Fruit fly (Drosophila melanogaster) whole organism, embryonic: ENCODE data around the gene CG14207.

Experiments
- Atf6 ChIP-seq: fragments of 200-800 bp; sonication (Bioruptor generic); IDR thresholded peaks from 2 replicates; pipeline ENCODE4 v1.3.6; 2022; ENCODE audit warnings: missing biosample characterization, missing genetic modification characterization
- CG10321 ChIP-seq: fragments of 200-800 bp; sonication (Bioruptor generic); IDR thresholded peaks from 2 replicates; pipeline ENCODE4 v1.3.6; 2022; ENCODE audit warnings: missing biosample characterization, missing genetic modification characterization
- CG10462 ChIP-seq: fragments of 200-800 bp; sonication (Bioruptor generic); optimal IDR thresholded peaks from 2 replicates; lab custom pipeline; 2016; ENCODE audit warnings: missing biosample characterization, missing genetic modification characterization
- CG11093 ChIP-seq: fragments of 200-800 bp; sonication (Bioruptor generic); IDR thresholded peaks from 3 replicates; pipeline ENCODE4 v1.3.6; 2022; ENCODE audit warnings: missing biosample characterization, missing genetic modification characterization
- CG12071 ChIP-seq: fragments of 200-800 bp; sonication (Bioruptor generic); optimal IDR thresholded peaks from 3 replicates; lab custom pipeline; 2018; ENCODE audit warnings: missing biosample characterization, mild to moderate bottlenecking, missing genetic modification characterization
- CG12155 ChIP-seq: fragments of 200-800 bp; sonication (Bioruptor generic); optimal IDR thresholded peaks from 3 replicates; lab custom pipeline; 2016; ENCODE audit warnings: missing biosample characterization, missing genetic modification characterization
- CG12236 ChIP-seq: fragments of 200-800 bp; sonication (Bioruptor generic); optimal IDR thresholded peaks from 2 replicates; lab custom pipeline; 2016; ENCODE audit warnings: missing biosample characterization, missing genetic modification characterization
- CG12942 ChIP-seq: fragments of 200-800 bp; sonication (Bioruptor generic); optimal IDR thresholded peaks from 3 replicates; lab custom pipeline; 2016; ENCODE audit warnings: missing biosample characterization, missing genetic modification characterization
- CG13123 ChIP-seq: fragments of 200-800 bp; sonication (Bioruptor generic); optimal IDR thresholded peaks from 2 replicates; lab custom pipeline; 2016; ENCODE audit warnings: missing biosample characterization, missing genetic modification characterization
- CG13424 ChIP-seq: fragments of 200-800 bp; sonication (Bioruptor generic); optimal IDR thresholded peaks from 2 replicates; lab custom pipeline; 2019; ENCODE audit warnings: missing biosample characterization, mild to moderate bottlenecking, missing genetic modification characterization, moderate library complexity
- CG13775 ChIP-seq: fragments of 200-800 bp; sonication (Bioruptor generic); optimal IDR thresholded peaks from 3 replicates; lab custom pipeline; 2017; ENCODE audit warnings: missing biosample characterization, mild to moderate bottlenecking, missing genetic modification characterization
- CG15479 ChIP-seq: fragments of 200-800 bp; sonication (Bioruptor generic); optimal IDR thresholded peaks from 3 replicates; lab custom pipeline; 2019; ENCODE audit warnings: missing biosample characterization, mild to moderate bottlenecking, missing genetic modification characterization, moderate library complexity
- CG1603 ChIP-seq: fragments of 200-800 bp; sonication (Bioruptor generic); optimal IDR thresholded peaks from 2 replicates; lab custom pipeline; 2019; ENCODE audit warnings: missing biosample characterization, mild to moderate bottlenecking, missing genetic modification characterization, moderate library complexity
- CG17385 ChIP-seq: fragments of 200-800 bp; sonication (Bioruptor generic); optimal IDR thresholded peaks from 3 replicates; lab custom pipeline; 2018; ENCODE audit warnings: missing biosample characterization, mild to moderate bottlenecking, missing genetic modification characterization
- CG18011 ChIP-seq: fragments of 200-800 bp; sonication (Bioruptor generic); optimal IDR thresholded peaks from 2 replicates; lab custom pipeline; 2017; ENCODE audit warnings: missing biosample characterization, missing genetic modification characterization, mild to moderate bottlenecking, moderate library complexity, missing genotype
- CG18262 ChIP-seq: fragments of 200-800 bp; optimal IDR thresholded peaks from 3 replicates; lab custom pipeline; 2019; ENCODE audit warnings: missing biosample characterization, mild to moderate bottlenecking, missing genetic modification characterization, moderate library complexity
- CG18619 ChIP-seq: fragments of 200-800 bp; sonication (Bioruptor generic); optimal IDR thresholded peaks from 3 replicates; lab custom pipeline; 2017; ENCODE audit warnings: missing biosample characterization, mild to moderate bottlenecking, missing genetic modification characterization
- CG2116 ChIP-seq: fragments of 200-800 bp; sonication (Bioruptor generic); optimal IDR thresholded peaks from 3 replicates; lab custom pipeline; 2018; ENCODE audit warnings: missing biosample characterization, mild to moderate bottlenecking, missing genetic modification characterization
- CG3995 ChIP-seq: fragments of 200-800 bp; sonication (Bioruptor generic); optimal IDR thresholded peaks from 3 replicates; lab custom pipeline; 2016; ENCODE audit warnings: missing biosample characterization, missing genetic modification characterization
- CG7357 ChIP-seq: fragments of 200-800 bp; sonication (Bioruptor generic); IDR thresholded peaks from 3 replicates; pipeline ENCODE4 v1.3.6; 2022; ENCODE audit warnings: missing biosample characterization, missing genetic modification characterization
- CG8765 ChIP-seq: fragments of 200-800 bp; sonication (Bioruptor generic); IDR thresholded peaks from 2 replicates; pipeline ENCODE4 v1.3.6; 2022; ENCODE audit warnings: missing biosample characterization, missing genetic modification characterization
- CkIIα-i1 ChIP-seq: fragments of 200-800 bp; sonication (Bioruptor generic); IDR thresholded peaks from 2 replicates; pipeline ENCODE4 v1.3.6; 2022; ENCODE audit warnings: missing biosample characterization, missing genetic modification characterization
- Dip3 ChIP-seq: fragments of 200-800 bp; sonication (Bioruptor generic); optimal IDR thresholded peaks from 3 replicates; lab custom pipeline; 2016; ENCODE audit warnings: missing biosample characterization, missing genetic modification characterization
- Dp ChIP-seq: fragments of 200-800 bp; sonication (Bioruptor generic); optimal IDR thresholded peaks from 2 replicates; lab custom pipeline; 2018; ENCODE audit warnings: missing biosample characterization, mild to moderate bottlenecking, missing genetic modification characterization, moderate library complexity
- HLH3B ChIP-seq: fragments of 200-800 bp; sonication (Bioruptor generic); IDR thresholded peaks from 2 replicates; pipeline ENCODE4 v1.3.6; 2022; ENCODE audit warnings: missing biosample characterization, missing genetic modification characterization
- HLH54F ChIP-seq: fragments of 200-800 bp; sonication (Bioruptor generic); optimal IDR thresholded peaks from 3 replicates; lab custom pipeline; 2016; ENCODE audit warnings: missing biosample characterization, missing genetic modification characterization
- Hsf ChIP-seq: fragments of 200-800 bp; sonication (Bioruptor generic); optimal IDR thresholded peaks from 3 replicates; lab custom pipeline; 2016; ENCODE audit warnings: missing biosample characterization, missing genetic modification characterization
- Lpt ChIP-seq: fragments of >200 bp; optimal IDR thresholded peaks from 2 replicates; lab custom pipeline; 2018; ENCODE audit warnings: missing biosample characterization, missing genetic modification characterization
- Max ChIP-seq: fragments of 200-800 bp; sonication (Bioruptor generic); optimal IDR thresholded peaks from 2 replicates; lab custom pipeline; 2016; ENCODE audit warnings: missing biosample characterization, mild to moderate bottlenecking, missing genetic modification characterization
- Poxn ChIP-seq: fragments of 200-800 bp; sonication (Bioruptor generic); IDR thresholded peaks from 2 replicates; pipeline ENCODE4 v1.3.6; 2022; ENCODE audit warnings: missing biosample characterization, missing genetic modification characterization
- Xrp1 ChIP-seq: fragments of 200-800 bp; sonication (Bioruptor generic); IDR thresholded peaks from 2 replicates; pipeline ENCODE4 v1.3.6; 2022; ENCODE audit warnings: missing biosample characterization, missing genetic modification characterization
- az2 ChIP-seq: fragments of 200-800 bp; sonication (Bioruptor generic); optimal IDR thresholded peaks from 3 replicates; lab custom pipeline; 2016; ENCODE audit warnings: missing biosample characterization, missing genetic modification characterization
- bigmax ChIP-seq: fragments of 200-800 bp; sonication (Bioruptor generic); optimal IDR thresholded peaks from 2 replicates; lab custom pipeline; 2018; ENCODE audit warnings: missing biosample characterization, mild to moderate bottlenecking, missing genetic modification characterization
- bowl ChIP-seq: fragments of 200-800 bp; sonication (Bioruptor generic); IDR thresholded peaks from 2 replicates; pipeline ENCODE4 v1.3.6; 2022; ENCODE audit warnings: missing biosample characterization, missing genetic modification characterization
- dati ChIP-seq: fragments of 200-800 bp; sonication (Bioruptor generic); IDR thresholded peaks from 2 replicates; pipeline ENCODE4 v1.3.6; 2022; ENCODE audit warnings: missing biosample characterization, missing genetic modification characterization
- en ChIP-seq: fragments of 200-800 bp; sonication (Bioruptor generic); optimal IDR thresholded peaks from 2 replicates; lab custom pipeline; 2016; ENCODE audit warnings: missing biosample characterization, missing genetic modification characterization
- esg ChIP-seq: fragments of 200-800 bp; sonication (Bioruptor generic); conservative IDR thresholded peaks from 2 replicates; pipeline ENCODE4 v1.3.6; 2022; ENCODE audit warnings: missing biosample characterization, missing genetic modification characterization
- ewg ChIP-seq: fragments of 200-800 bp; sonication (Bioruptor generic); optimal IDR thresholded peaks from 3 replicates; lab custom pipeline; 2017; ENCODE audit warnings: mild to moderate bottlenecking, missing biosample characterization, missing genetic modification reagents, missing genetic modification characterization
- gsb-n ChIP-seq: fragments of 200-800 bp; sonication (Bioruptor generic); optimal IDR thresholded peaks from 3 replicates; lab custom pipeline; 2018; ENCODE audit warnings: missing biosample characterization, mild to moderate bottlenecking, missing genetic modification characterization
- hkb ChIP-seq, 2 experiments: fragments of 200-800 bp in 1 of 2; fragments of >200 bp in 1 of 2; sonication (Bioruptor generic) in 1 of 2; IDR thresholded peaks in 1 of 2; optimal IDR thresholded peaks in 1 of 2; 2 replicates each; pipeline versions ENCODE4 v1.3.6 to Lab custom; 2017 to 2022; ENCODE audit warnings: missing biosample characterization in 1 of 2, missing genetic modification characterization in 1 of 2
- lilli ChIP-seq: fragments of 200-800 bp; sonication (Bioruptor generic); optimal IDR thresholded peaks from 3 replicates; lab custom pipeline; 2016; ENCODE audit warnings: missing biosample characterization, missing genetic modification characterization
- odd ChIP-seq: fragments of 200-800 bp; sonication (Bioruptor generic); optimal IDR thresholded peaks from 2 replicates; lab custom pipeline; 2017; ENCODE audit warnings: missing biosample characterization, mild to moderate bottlenecking, missing genetic modification characterization
- onecut ChIP-seq: fragments of 200-800 bp; sonication (Bioruptor generic); IDR thresholded peaks from 2 replicates; pipeline ENCODE4 v1.3.6; 2022; ENCODE audit warnings: missing biosample characterization, missing genetic modification characterization
- otp ChIP-seq: fragments of 200-800 bp; sonication (Bioruptor generic); IDR thresholded peaks from 3 replicates; pipeline ENCODE4, ENCODE4 v1.3.6; 2022; ENCODE audit warnings: missing biosample characterization, missing genetic modification characterization
- pita ChIP-seq: fragments of 200-800 bp; sonication (Bioruptor generic); optimal IDR thresholded peaks from 2 replicates; lab custom pipeline; 2017; ENCODE audit warnings: missing biosample characterization, mild to moderate bottlenecking, missing genetic modification characterization
- ranshi ChIP-seq: fragments of 200-800 bp; sonication (Bioruptor generic); IDR thresholded peaks from 2 replicates; pipeline ENCODE4 v1.3.6; 2022; ENCODE audit warnings: missing biosample characterization, missing genetic modification characterization
- run ChIP-seq: fragments of 200-800 bp; sonication (Bioruptor generic); optimal IDR thresholded peaks from 3 replicates; lab custom pipeline; 2018; ENCODE audit warnings: missing biosample characterization, mild to moderate bottlenecking, missing genetic modification characterization
- sd ChIP-seq: fragments of 200-800 bp; sonication (Bioruptor generic); optimal IDR thresholded peaks from 3 replicates; lab custom pipeline; 2018; ENCODE audit warnings: missing biosample characterization, mild to moderate bottlenecking, missing genetic modification characterization, moderate library complexity
- seq ChIP-seq: fragments of 200-800 bp; sonication (Bioruptor generic); IDR thresholded peaks from 2 replicates; pipeline ENCODE4 v1.3.6; 2022; ENCODE audit warnings: missing biosample characterization, missing genetic modification characterization
- toy ChIP-seq: fragments of 200-800 bp; sonication (Bioruptor generic); IDR thresholded peaks from 2 replicates; pipeline ENCODE4 v1.3.6; 2022; ENCODE audit warnings: missing biosample characterization, missing genetic modification characterization

Gene CG14207

DNA sequence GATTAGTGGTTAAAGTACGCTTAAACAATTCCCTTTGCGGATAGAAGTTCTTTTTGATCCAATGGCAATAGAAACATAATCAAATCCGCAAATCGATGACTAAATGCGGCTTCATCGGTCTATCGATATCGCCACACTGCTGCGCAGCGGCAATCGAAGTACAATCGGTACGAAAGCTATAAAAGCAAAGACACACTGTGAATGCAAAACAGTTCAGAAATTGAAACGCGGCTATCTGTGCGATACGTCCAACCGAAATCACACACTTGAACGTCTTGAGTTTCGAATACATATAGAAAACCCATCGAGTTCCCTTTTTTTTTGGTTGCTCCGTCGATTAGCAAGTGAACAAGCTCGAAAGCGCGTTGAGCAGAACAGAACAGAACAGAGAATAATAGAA lies at the start of gene CG14207 (continued):
- TF ChIP-seq otp (GFP tag; lab: Robert Waterston, UW) (no peak), bowl (GFP tag; lab: Robert Waterston, UW) (no peak), CG13775 (GFP tag; lab: Kevin White, UChicago) (no peak), Lpt (GFP tag; lab: Kevin White, UChicago) (no peak), toy (GFP tag; lab: Robert Waterston, UW) (no peak), CG18619 (GFP tag; lab: Kevin White, UChicago) (no peak), CG18011 (GFP tag; lab: Kevin White, UChicago) (no peak), odd (GFP tag; lab: Kevin White, UChicago) (no peak), CG7357 (GFP tag; lab: Robert Waterston, UW) (no peak), onecut (GFP tag; lab: Robert Waterston, UW) (no peak), sd (tag; lab: Kevin White, UChicago) (peak; percentile 4), CG11093 (GFP tag; lab: Robert Waterston, UW) (no peak), dati (GFP tag; lab: Robert Waterston, UW) (no peak), Dip3 (peak; percentile 2), bigmax (no peak), Max (GFP tag; lab: Kevin White, UChicago) (no peak), seq (GFP tag; lab: Robert Waterston, UW) (no peak), CG12071 (peak; percentile 36), CG18262 (tag; lab: Kevin White, UChicago) (no peak), CG13424 (tag; lab: Kevin White, UChicago) (no peak), CG2116 (GFP tag; lab: Kevin White, UChicago) (peak; percentile 86), gsb-n (no peak)
- TF ChIP-seq, all 482 proteins: peak for 143

DNA sequence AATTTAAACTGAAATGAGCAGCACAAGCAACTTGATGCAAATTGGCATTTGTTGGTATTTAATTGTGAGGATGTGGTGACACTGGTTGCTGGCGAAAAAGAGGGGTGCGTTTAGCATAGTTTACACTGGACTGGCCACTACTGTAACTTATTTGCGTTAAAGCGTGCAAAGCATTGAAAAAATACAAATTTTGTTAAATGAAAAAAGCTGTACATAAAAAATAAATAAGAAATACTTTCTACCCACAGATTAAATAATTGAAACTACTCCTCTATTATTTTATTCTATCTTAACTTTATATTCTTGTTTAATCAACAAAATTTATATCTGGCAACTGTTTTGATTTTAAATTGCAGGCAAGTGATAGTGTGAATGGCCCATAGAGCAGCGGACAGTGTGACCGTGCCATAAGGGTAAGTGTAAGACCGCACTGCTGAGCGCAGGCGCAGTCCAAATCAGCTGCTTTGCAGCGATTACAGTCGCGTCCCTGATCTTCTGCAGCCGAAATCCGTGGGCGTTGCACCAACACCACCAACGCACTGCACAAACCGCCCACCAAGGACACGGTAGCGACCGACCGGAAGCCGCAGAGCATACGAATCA lies 39.2 kb upstream of the CG14207 start, which contains the start of the genes Grip84 and car:
TSS of gene Grip84 (minus strand) at position 51 of the 603 bp plus-strand sequence.
TSS of gene car (plus strand) at position 306 of the 603 bp plus-strand sequence.
- peak; percentile 62 for TF ChIP-seq CG12155
- no peak for TF ChIP-seq CG1603
- peak; percentile 22 for TF ChIP-seq Dp (GFP tag; lab: Kevin White, UChicago)
- 0 out of 2 replicates have a peak, but pooled peaks have one; percentile 17 for TF ChIP-seq CG10321 (GFP tag; lab: Robert Waterston, UW)
- TF ChIP-seq CG17385 (GFP tag; lab: Kevin White, UChicago): peak; percentile 51
- 0 out of 2 replicates have a peak, but pooled peaks have one; percentile 22 for TF ChIP-seq Poxn (GFP tag; lab: Robert Waterston, UW)
- no peak for TF ChIP-seq hkb (optimal IDR thresholded peaks at IDR 0.05; lab: Kevin White, UChicago)
- TF ChIP-seq hkb (GFP tag; IDR thresholded peaks at IDR 0.05; lab: Robert Waterston, UW): peak; percentile 60; the same call in 1 of the 2 replicates
- TF ChIP-seq CG13424 (tag; lab: Kevin White, UChicago): peak; percentile 79
- TF ChIP-seq CG12236 (GFP tag; lab: Kevin White, UChicago): peak; percentile 31
- TF ChIP-seq CG10462 (GFP tag; lab: Kevin White, UChicago): peak; percentile 3
- no peak for TF ChIP-seq CkIIα-i1 (GFP tag; lab: Robert Waterston, UW)
- peak; percentile 78 for TF ChIP-seq Hsf
- TF ChIP-seq Atf6 (GFP tag; lab: Robert Waterston, UW): peak; percentile 32; the same call in 1 of the 2 replicates
- TF ChIP-seq HLH54F (GFP tag; lab: Kevin White, UChicago): peak; percentile 55
- peak; percentile 46 for TF ChIP-seq CG12942 (GFP tag; lab: Kevin White, UChicago)
- TF ChIP-seq CG18262 (tag; lab: Kevin White, UChicago): peak; percentile 68
- peak; percentile 66 for TF ChIP-seq Xrp1 (GFP tag; lab: Robert Waterston, UW)
- peak; percentile 45 for TF ChIP-seq CG3995 (GFP tag; lab: Kevin White, UChicago)
- no peak for TF ChIP-seq en (GFP tag; lab: Kevin White, UChicago)
- TF ChIP-seq az2 (GFP tag; lab: Kevin White, UChicago): peak; percentile 69
- TF ChIP-seq CG13123 (GFP tag; lab: Kevin White, UChicago): peak; percentile 32
- TF ChIP-seq esg (GFP tag; lab: Robert Waterston, UW): peak; percentile 67
- TF ChIP-seq ewg: peak; percentile 99
- TF ChIP-seq pita (GFP tag; lab: Kevin White, UChicago): no peak
- TF ChIP-seq lilli (GFP tag; lab: Kevin White, UChicago): peak; percentile 86
- TF ChIP-seq CG15479 (GFP tag; lab: Kevin White, UChicago): no peak
- TF ChIP-seq CG8765 (GFP tag; lab: Robert Waterston, UW): 0 out of 2 replicates have a peak, but pooled peaks have one; percentile 48
- peak; percentile 46; the same call in 1 of the 2 replicates for TF ChIP-seq ranshi (GFP tag; lab: Robert Waterston, UW)
- TF ChIP-seq run (tag; lab: Kevin White, UChicago): peak; percentile 15
- peak; percentile 55; the same call in 1 of the 2 replicates for TF ChIP-seq HLH3B
